Worm (Caenorhabditis elegans) whole organism, late embryonic: ENCODE measurements around the gene algn-9.
A peak's percentile ranks its signal among the peaks of the same experiment; 100 is the strongest.

Experiments used
- C38D4.7 ChIP-seq: fragments of 200-800 bp; sonication (Bioruptor generic); optimal IDR thresholded peaks from 2 replicates; lab custom pipeline; 2018; ENCODE audit warnings: mild to moderate bottlenecking, missing genetic modification characterization, moderate library complexity, missing compliant biosample characterization
- K02D7.2 ChIP-seq: sonication (generic microtip); optimal IDR thresholded peaks from 2 replicates; lab custom pipeline; 2017; ENCODE audit warnings: mild to moderate bottlenecking, missing genetic modification characterization, missing compliant biosample characterization
- K09A11.1 ChIP-seq: sonication (generic microtip); optimal IDR thresholded peaks from 2 replicates; lab custom pipeline; 2017; ENCODE audit warnings: antibody characterized with exemption, mild to moderate bottlenecking, missing genetic modification characterization, missing compliant biosample characterization; ENCODE audit not compliant: insufficient read depth
- ama-1 ChIP-seq: fragments of 150-350 bp; optimal IDR thresholded peaks from 2 replicates; lab custom pipeline; 2014
- ceh-14 ChIP-seq: sonication (generic microtip); optimal IDR thresholded peaks from 2 replicates; lab custom pipeline; 2016; ENCODE audit warnings: missing genotype, missing genetic modification characterization, missing compliant biosample characterization
- ceh-18 ChIP-seq: sonication (generic microtip); optimal IDR thresholded peaks from 2 replicates; lab custom pipeline; 2016; ENCODE audit warnings: missing genetic modification characterization, missing compliant biosample characterization
- ceh-22 ChIP-seq: sonication (generic microtip); optimal IDR thresholded peaks from 2 replicates; lab custom pipeline; 2017; ENCODE audit warnings: missing biosample characterization, missing genetic modification characterization
- ceh-30 ChIP-seq: fragments of 150-350 bp; optimal IDR thresholded peaks from 2 replicates; lab custom pipeline; 2014; ENCODE audit warnings: missing biosample characterization, missing genetic modification characterization
- ceh-45 ChIP-seq: fragments of 200-800 bp; sonication (Bioruptor generic); IDR thresholded peaks from 2 replicates; pipeline ENCODE4 v1.3.6; 2022; ENCODE audit warnings: missing genetic modification reagents, missing genetic modification characterization, missing compliant biosample characterization
- ceh-48 ChIP-seq: sonication (generic microtip); optimal IDR thresholded peaks from 2 replicates; lab custom pipeline; 2016; ENCODE audit warnings: missing genetic modification characterization, inconsistent platforms, missing compliant biosample characterization
- ceh-6 ChIP-seq: fragments of 200-800 bp; sonication (Bioruptor generic); optimal IDR thresholded peaks from 2 replicates; lab custom pipeline; 2018; ENCODE audit warnings: mild to moderate bottlenecking, missing genetic modification characterization, missing compliant biosample characterization
- ceh-9 ChIP-seq: sonication (generic microtip); optimal IDR thresholded peaks from 2 replicates; lab custom pipeline; 2016; ENCODE audit warnings: mild to moderate bottlenecking, missing genetic modification characterization, inconsistent platforms, missing compliant biosample characterization
- elt-2 ChIP-seq: sonication (generic microtip); optimal IDR thresholded peaks from 2 replicates; lab custom pipeline; 2016; ENCODE audit warnings: missing genetic modification reagents, missing genetic modification characterization, missing compliant biosample characterization
- elt-4 ChIP-seq: sonication (generic microtip); optimal IDR thresholded peaks from 2 replicates; lab custom pipeline; 2016; ENCODE audit warnings: missing genetic modification characterization, missing compliant biosample characterization
- ets-4 ChIP-seq: sonication (generic microtip); optimal IDR thresholded peaks from 2 replicates; lab custom pipeline; 2016; ENCODE audit warnings: missing genetic modification characterization, missing compliant biosample characterization
- eyg-1 ChIP-seq: sonication (generic microtip); optimal IDR thresholded peaks from 2 replicates; lab custom pipeline; 2016; ENCODE audit warnings: missing genotype, missing genetic modification characterization, missing compliant biosample characterization
- fax-1 ChIP-seq: sonication (generic microtip); optimal IDR thresholded peaks from 2 replicates; lab custom pipeline; 2016; ENCODE audit warnings: missing genotype, missing genetic modification characterization, missing compliant biosample characterization
- fkh-10 ChIP-seq: fragments of 150-350 bp; optimal IDR thresholded peaks from 2 replicates; lab custom pipeline; 2014; ENCODE audit warnings: missing biosample characterization, missing genetic modification reagents, missing genetic modification characterization
- gmeb-2 ChIP-seq: sonication (generic microtip); optimal IDR thresholded peaks from 2 replicates; lab custom pipeline; 2016; ENCODE audit warnings: missing genetic modification characterization, inconsistent platforms, missing compliant biosample characterization
- hlh-13 ChIP-seq: fragments of 200-800 bp; sonication (Bioruptor generic); optimal IDR thresholded peaks from 2 replicates; lab custom pipeline; 2018; ENCODE audit warnings: mild to moderate bottlenecking, missing genetic modification characterization, missing compliant biosample characterization
- hlh-6 ChIP-seq: sonication (generic microtip); optimal IDR thresholded peaks from 2 replicates; lab custom pipeline; 2016; ENCODE audit warnings: missing genotype, missing genetic modification characterization, missing compliant biosample characterization
- lim-6 ChIP-seq: sonication (generic microtip); optimal IDR thresholded peaks from 2 replicates; lab custom pipeline; 2016; ENCODE audit warnings: missing genetic modification characterization, missing compliant biosample characterization
- lin-11 ChIP-seq: fragments of 200-800 bp; sonication (Bioruptor generic); optimal IDR thresholded peaks from 2 replicates; lab custom pipeline; 2018; ENCODE audit warnings: mild to moderate bottlenecking, missing genetic modification characterization, missing compliant biosample characterization
- nhr-232 ChIP-seq: sonication (generic microtip); optimal IDR thresholded peaks from 2 replicates; lab custom pipeline; 2016; ENCODE audit warnings: missing genetic modification characterization, missing compliant biosample characterization
- odd-2 ChIP-seq: sonication (generic microtip); optimal IDR thresholded peaks from 2 replicates; lab custom pipeline; 2017; ENCODE audit warnings: antibody characterized with exemption, mild to moderate bottlenecking, missing genetic modification characterization, missing compliant biosample characterization
- pag-3 ChIP-seq: sonication (generic microtip); optimal IDR thresholded peaks from 2 replicates; lab custom pipeline; 2016; ENCODE audit warnings: missing compliant biosample characterization, missing genetic modification characterization, borderline replicate concordance
- pax-1 ChIP-seq: fragments of 150-350 bp; optimal IDR thresholded peaks from 2 replicates; lab custom pipeline; 2014; ENCODE audit warnings: missing biosample characterization, missing genetic modification characterization
- pqm-1 ChIP-seq: sonication (generic microtip); optimal IDR thresholded peaks from 2 replicates; lab custom pipeline; 2016; ENCODE audit warnings: missing genetic modification characterization, missing compliant biosample characterization
- ref-2 ChIP-seq: sonication (generic microtip); optimal IDR thresholded peaks from 2 replicates; lab custom pipeline; 2016; ENCODE audit warnings: missing genetic modification characterization, missing compliant biosample characterization
- rnt-1 ChIP-seq: sonication (generic microtip); optimal IDR thresholded peaks from 2 replicates; lab custom pipeline; 2016; ENCODE audit warnings: missing genetic modification characterization, missing compliant biosample characterization
- sdc-2 ChIP-seq: sonication (generic microtip); optimal IDR thresholded peaks from 2 replicates; lab custom pipeline; 2016; ENCODE audit warnings: missing genotype, missing genetic modification characterization, missing compliant biosample characterization
- sox-4 ChIP-seq: sonication (generic microtip); optimal IDR thresholded peaks from 2 replicates; lab custom pipeline; 2017; ENCODE audit warnings: mild to moderate bottlenecking, missing genetic modification characterization, inconsistent platforms, missing compliant biosample characterization
- syd-9 ChIP-seq: sonication (generic microtip); optimal IDR thresholded peaks from 2 replicates; lab custom pipeline; 2016; ENCODE audit warnings: mild to moderate bottlenecking, missing genetic modification characterization, moderate library complexity, missing compliant biosample characterization
- tbx-2 ChIP-seq: sonication (generic microtip); optimal IDR thresholded peaks from 2 replicates; lab custom pipeline; 2016; ENCODE audit warnings: missing genetic modification characterization, missing compliant biosample characterization
- ttx-3 ChIP-seq: sonication (generic microtip); optimal IDR thresholded peaks from 2 replicates; lab custom pipeline; 2016; ENCODE audit warnings: missing genetic modification reagents, missing genetic modification characterization, missing compliant biosample characterization
- unc-3 ChIP-seq, 2 experiments: fragments of 200-800 bp in 1 of 2; sonication (Bioruptor generic) in 1 of 2; sonication (generic microtip) in 1 of 2; conservative IDR thresholded peaks in 1 of 2; optimal IDR thresholded peaks in 1 of 2; 2 replicates each; pipeline versions ENCODE4 v1.3.6 to Lab custom; 2016 to 2022; ENCODE audit warnings: missing compliant biosample characterization in 2 of 2, missing genetic modification characterization in 2 of 2, missing genetic modification reagents in 1 of 2
- ztf-16 ChIP-seq: sonication (generic microtip); optimal IDR thresholded peaks from 2 replicates; lab custom pipeline; 2017; ENCODE audit warnings: missing genetic modification characterization, missing compliant biosample characterization

algn-9 gene

DNA sequence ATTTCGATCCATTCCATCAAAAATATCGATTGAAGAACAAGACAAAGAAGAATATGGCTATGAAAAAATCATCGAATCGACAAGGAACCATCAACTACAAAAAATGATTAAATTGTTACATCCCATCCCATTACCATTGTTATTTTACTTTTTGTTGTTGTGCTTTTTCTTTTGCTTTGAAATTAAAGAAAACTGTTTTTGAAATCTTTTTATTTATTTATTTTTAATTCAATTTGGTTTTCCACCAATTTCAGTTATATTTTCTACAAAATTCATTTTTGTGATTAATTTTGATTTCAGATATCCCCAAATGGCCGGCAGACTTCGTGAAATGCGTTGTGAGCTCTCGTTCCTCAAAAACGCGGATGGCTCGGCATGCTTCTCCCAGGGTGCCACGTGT is 8.3 kb downstream of the algn-9 start, which contains the start of gene crn-5:
Gene crn-5, plus strand, starts transcription at position 301 of the 400 bp plus-strand sequence.
- TF ChIP-seq ceh-9 (no peak), syd-9 (tag; lab: Kevin White, UChicago) (no peak), odd-2 (tag; lab: Kevin White, UChicago) (no peak), nhr-232 (tag; lab: Kevin White, UChicago) (no peak), fkh-10 (GFP tag; lab: Kevin White, UChicago) (no peak), pqm-1 (tag; lab: Kevin White, UChicago) (no peak), ceh-22 (tag; lab: Kevin White, UChicago) (no peak), ceh-48 (no peak), ceh-30 (tag; lab: Kevin White, UChicago) (no peak), eyg-1 (no peak), ets-4 (tag; lab: Kevin White, UChicago) (no peak), elt-2 (tag; lab: Kevin White, UChicago) (no peak), ceh-14 (no peak), ceh-18 (tag; lab: Kevin White, UChicago) (no peak), pag-3 (tag; lab: Kevin White, UChicago) (no peak), pax-1 (tag; lab: Kevin White, UChicago) (no peak), lim-6 (tag; lab: Kevin White, UChicago) (no peak)

DNA sequence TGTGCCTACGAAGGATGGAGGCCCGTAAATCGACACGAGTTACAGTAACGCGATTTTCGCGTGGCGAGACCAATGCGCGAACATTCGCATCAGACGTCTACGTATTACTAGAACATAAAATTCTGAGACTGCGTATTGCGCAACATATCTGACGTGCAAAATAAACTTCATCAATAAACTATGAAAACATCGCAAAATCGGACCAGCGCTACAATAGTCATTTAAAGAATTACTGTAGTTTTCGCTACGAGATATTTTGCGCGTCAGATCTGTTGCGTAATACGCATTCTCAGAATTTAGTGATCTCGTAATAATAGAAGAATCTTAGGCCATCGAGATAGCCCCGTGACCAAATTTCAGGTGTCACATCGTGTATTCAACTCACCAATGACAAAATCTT is 10.2 kb downstream of the algn-9 start:
- TF ChIP-seq unc-3 (GFP tag; conservative IDR thresholded peaks at IDR 0.05; lab: Robert Waterston, UW), result no peak
- no peak for TF ChIP-seq unc-3 (tag; optimal IDR thresholded peaks at IDR 0.05; lab: Kevin White, UChicago)
- TF ChIP-seq ceh-6 (GFP tag; lab: Kevin White, UChicago), result no peak
- no peak for TF ChIP-seq ceh-9
- TF ChIP-seq gmeb-2 (tag; lab: Kevin White, UChicago), result no peak
- no peak for TF ChIP-seq hlh-6 (tag; lab: Kevin White, UChicago)
- no peak for TF ChIP-seq ref-2 (tag; lab: Kevin White, UChicago)

ce11 chrII:10594758-10595157 is 10.6 kb downstream of the algn-9 start, which contains the start of gene C14A4.6:
TSS of gene C14A4.6 (minus strand) at chrII:10594776.
- TF ChIP-seq ref-2 (tag; lab: Kevin White, UChicago) (no peak), elt-2 (tag; lab: Kevin White, UChicago) (peak; percentile 94)

DNA sequence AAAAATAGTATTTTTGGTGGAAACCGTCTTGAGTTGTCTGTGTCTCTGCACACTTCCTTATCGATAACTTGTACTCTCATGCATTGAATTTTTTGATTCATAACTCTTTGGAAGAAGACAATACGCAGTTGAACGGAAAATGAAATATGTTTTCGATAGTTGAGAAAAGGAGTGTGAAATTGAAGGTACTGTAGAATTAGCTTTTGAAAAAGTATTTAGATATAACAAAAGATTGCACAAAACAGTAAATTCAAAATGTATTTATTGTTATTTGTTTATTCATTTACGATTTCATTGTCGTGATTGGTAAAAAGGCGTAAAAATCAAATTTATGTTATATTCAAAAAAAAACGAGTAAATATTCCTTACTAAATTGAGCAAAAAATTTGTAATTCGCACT is 12.3 kb downstream of the algn-9 start, which contains the start of gene C14A4.7:
Gene C14A4.7, minus strand, starts transcription at position 101 of the 400 bp plus-strand sequence.
- TF ChIP-seq sdc-2 (tag; lab: Kevin White, UChicago) (no peak), elt-4 (tag; lab: Kevin White, UChicago) (no peak), sox-4 (tag; lab: Kevin White, UChicago) (no peak), K02D7.2 (tag; lab: Kevin White, UChicago) (no peak), fax-1 (tag; lab: Kevin White, UChicago) (no peak), pax-1 (tag; lab: Kevin White, UChicago) (no peak), tbx-2 (tag; lab: Kevin White, UChicago) (no peak), lin-11 (tag; lab: Kevin White, UChicago) (no peak), hlh-13 (GFP tag; lab: Kevin White, UChicago) (no peak), ceh-18 (tag; lab: Kevin White, UChicago) (no peak), rnt-1 (no peak), ceh-45 (GFP tag; lab: Robert Waterston, UW) (no peak), ztf-16 (tag; lab: Kevin White, UChicago) (no peak), C38D4.7 (GFP tag; lab: Kevin White, UChicago) (no peak), ttx-3 (tag; lab: Kevin White, UChicago) (no peak), K09A11.1 (no peak), ama-1 (no peak), ceh-22 (tag; lab: Kevin White, UChicago) (no peak), syd-9 (tag; lab: Kevin White, UChicago) (no peak)
